Worm (Caenorhabditis elegans): ENCODE results near the gene col-184.
"Not testable (repeated sequence)": the region's sequence is repeated elsewhere in the genome, so short reads cannot be mapped to it uniquely, and the experiment has no call there.

DNA sequence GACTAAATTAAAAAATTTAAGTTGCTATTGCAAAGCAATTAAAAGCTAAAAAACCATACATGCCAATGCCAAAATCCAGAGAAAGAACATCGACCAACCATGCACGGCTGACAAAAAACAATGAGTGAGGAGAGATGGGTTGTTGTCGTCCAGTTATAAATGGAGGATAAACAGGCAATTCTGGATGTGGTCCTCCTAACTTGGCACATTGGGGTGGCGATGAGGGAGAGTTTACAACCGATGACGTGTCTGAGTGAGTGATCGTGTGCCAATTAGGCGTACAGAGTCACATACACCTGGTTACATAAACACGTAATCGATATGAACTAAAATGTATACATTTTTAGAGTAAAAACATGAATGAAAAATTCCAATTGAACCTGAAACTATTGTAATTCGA lies 37.9 kb upstream of the col-184 start, which contains the start of gene C29F7.10:
- TF ChIP-seq unc-86, hlh-8, pros-1, ceh-30 (tag; optimal IDR thresholded peaks at IDR 0.05): not testable (repeated sequence)
